Fruit fly (Drosophila melanogaster) whole organism, embryonic: ENCODE measurements around the gene Eno.

Experiments used
- Blimp-1 ChIP-seq: fragments of 200-800 bp; sonication (Bioruptor generic); optimal IDR thresholded peaks from 3 replicates; lab custom pipeline; 2018; ENCODE audit warnings: missing biosample characterization, missing genetic modification characterization, mild to moderate bottlenecking, moderate library complexity, missing genetic modification reagents
- CG12744 ChIP-seq: fragments of 200-800 bp; sonication (Bioruptor generic); optimal IDR thresholded peaks from 2 replicates; lab custom pipeline; 2016; ENCODE audit warnings: missing biosample characterization, missing genetic modification characterization
- CG13775 ChIP-seq: fragments of 200-800 bp; sonication (Bioruptor generic); optimal IDR thresholded peaks from 3 replicates; lab custom pipeline; 2017; ENCODE audit warnings: missing biosample characterization, mild to moderate bottlenecking, missing genetic modification characterization
- CG17328 ChIP-seq: fragments of 200-800 bp; sonication (Bioruptor generic); IDR thresholded peaks from 2 replicates; pipeline ENCODE4 v1.3.6; 2022; ENCODE audit warnings: missing biosample characterization, missing genetic modification characterization
- CG18011 ChIP-seq: fragments of 200-800 bp; sonication (Bioruptor generic); optimal IDR thresholded peaks from 2 replicates; lab custom pipeline; 2017; ENCODE audit warnings: missing biosample characterization, missing genetic modification characterization, mild to moderate bottlenecking, moderate library complexity, missing genotype
- CG30431 ChIP-seq: fragments of 200-800 bp; sonication (Bioruptor generic); optimal IDR thresholded peaks from 2 replicates; lab custom pipeline; 2017; ENCODE audit warnings: missing biosample characterization, missing genetic modification characterization
- CG34376 ChIP-seq: fragments of 200-800 bp; sonication (Bioruptor generic); optimal IDR thresholded peaks from 2 replicates; lab custom pipeline; 2018; ENCODE audit warnings: missing biosample characterization, mild to moderate bottlenecking, missing genetic modification characterization
- CG7372 ChIP-seq: fragments of 200-800 bp; sonication (Bioruptor generic); IDR thresholded peaks from 2 replicates; pipeline ENCODE4 v1.3.6; 2022; ENCODE audit warnings: missing biosample characterization, missing genetic modification characterization
- CG9817 ChIP-seq: fragments of 200-800 bp; sonication (Bioruptor generic); optimal IDR thresholded peaks from 2 replicates; lab custom pipeline; 2018; ENCODE audit warnings: missing biosample characterization, mild to moderate bottlenecking, missing genetic modification characterization, moderate library complexity
- Nf-YC ChIP-seq: fragments of 200-800 bp; optimal IDR thresholded peaks from 3 replicates; lab custom pipeline; 2019; ENCODE audit warnings: missing biosample characterization, mild to moderate bottlenecking, missing genetic modification characterization, moderate library complexity
- Pdp1 ChIP-seq, 2 experiments: fragments of 200-800 bp; sonication (Bioruptor generic); optimal IDR thresholded peaks; 3 replicates each; lab custom pipeline; 2016; ENCODE audit warnings: missing biosample characterization in 2 of 2, missing genetic modification characterization in 2 of 2, mild to moderate bottlenecking in 1 of 2, moderate library complexity in 1 of 2
- Vsx1 ChIP-seq: fragments of 200-800 bp; sonication (Bioruptor generic); optimal IDR thresholded peaks from 2 replicates; lab custom pipeline; 2017; ENCODE audit warnings: missing biosample characterization, mild to moderate bottlenecking, missing genetic modification characterization, missing genetic modification reagents
- ash1 ChIP-seq: fragments of 200-800 bp; sonication (Bioruptor generic); optimal IDR thresholded peaks from 2 replicates; lab custom pipeline; 2018; ENCODE audit warnings: missing biosample characterization, mild to moderate bottlenecking, missing genetic modification characterization
- chinmo ChIP-seq: fragments of 200-800 bp; sonication (Bioruptor generic); IDR thresholded peaks from 4 replicates; pipeline ENCODE4 v1.3.6; 2022; ENCODE audit warnings: missing biosample characterization, missing genetic modification characterization; ENCODE audit not compliant: partially characterized antibody
- crol ChIP-seq: fragments of 200-800 bp; sonication (Bioruptor generic); IDR thresholded peaks from 2 replicates; pipeline ENCODE4 v1.3.6; 2022; ENCODE audit warnings: missing biosample characterization, missing genetic modification characterization
- dpn ChIP-seq, 2 experiments: fragments of 200-800 bp; sonication (Bioruptor generic); optimal IDR thresholded peaks; 3 replicates each; lab custom pipeline; 2016; ENCODE audit warnings: missing biosample characterization in 2 of 2, missing genetic modification characterization in 2 of 2
- ftz-f1 ChIP-seq: fragments of 200-800 bp; sonication (Bioruptor generic); optimal IDR thresholded peaks from 2 replicates; lab custom pipeline; 2016; ENCODE audit warnings: missing biosample characterization, missing genetic modification characterization
- hb ChIP-seq: fragments of 200-800 bp; sonication (Bioruptor generic); IDR thresholded peaks from 3 replicates; pipeline ENCODE4 v1.3.6; 2022; ENCODE audit warnings: missing biosample characterization, missing genetic modification characterization; ENCODE audit not compliant: partially characterized antibody
- ken ChIP-seq: fragments of 200-800 bp; sonication (Bioruptor generic); IDR thresholded peaks from 3 replicates; pipeline ENCODE4 v1.3.6; 2022; ENCODE audit warnings: missing biosample characterization, missing genetic modification characterization
- scrt ChIP-seq: fragments of 200-800 bp; sonication (Bioruptor generic); optimal IDR thresholded peaks from 2 replicates; lab custom pipeline; 2018; ENCODE audit warnings: missing biosample characterization, mild to moderate bottlenecking, missing genetic modification characterization, moderate library complexity
- sens-2 ChIP-seq: fragments of 200-800 bp; sonication (Bioruptor generic); IDR thresholded peaks from 2 replicates; pipeline ENCODE4 v1.3.6; 2022; ENCODE audit warnings: missing biosample characterization, missing genetic modification characterization
- sob ChIP-seq: fragments of 200-800 bp; sonication (Bioruptor generic); IDR thresholded peaks from 2 replicates; pipeline ENCODE4 v1.3.6; 2022; ENCODE audit warnings: missing biosample characterization, missing genetic modification characterization

Eno gene

dm6 chr2L:1692857-1693256 lies 36.6 kb downstream of the Eno start (continued):
- TF ChIP-seq dpn (GFP tag; optimal IDR thresholded peaks at IDR 0.05; lab: Kevin White, UChicago) = no peak
- no peak for TF ChIP-seq ken (GFP tag; lab: Robert Waterston, UW)
- peak; percentile 71 for TF ChIP-seq Nf-YC (tag; lab: Kevin White, UChicago)
- peak; percentile 60; the same call in 1 of the 2 replicates for TF ChIP-seq crol (GFP tag; lab: Robert Waterston, UW)
- TF ChIP-seq CG30431 (GFP tag; lab: Kevin White, UChicago) = no peak
- no peak for TF ChIP-seq CG13775 (GFP tag; lab: Kevin White, UChicago)
- TF ChIP-seq sob (GFP tag; lab: Robert Waterston, UW) = 0 out of 2 replicates have a peak, but pooled peaks have one; percentile 18
- no peak for TF ChIP-seq ash1
- TF ChIP-seq chinmo (GFP tag; lab: Robert Waterston, UW) = peak; percentile 99
- no peak for TF ChIP-seq hb
- no peak for TF ChIP-seq CG18011
- TF ChIP-seq CG12744 (GFP tag; lab: Kevin White, UChicago) = no peak
- peak in 1 of 2 experiments; percentile 97 for TF ChIP-seq Pdp1 (GFP tag; optimal IDR thresholded peaks at IDR 0.05; lab: Kevin White, UChicago)
- peak; percentile 5 for TF ChIP-seq CG34376 (GFP tag; lab: Kevin White, UChicago)
- no peak for TF ChIP-seq scrt (GFP tag; lab: Kevin White, UChicago)
- peak; percentile 71 for TF ChIP-seq CG7372 (GFP tag; lab: Robert Waterston, UW)
- TF ChIP-seq Blimp-1 (GFP tag; lab: Kevin White, UChicago) = peak; percentile 33
- no peak for TF ChIP-seq CG9817 (tag; lab: Kevin White, UChicago)
- peak; percentile 10 for TF ChIP-seq Vsx1 (GFP tag; lab: Kevin White, UChicago)
- TF ChIP-seq ftz-f1 (GFP tag; lab: Kevin White, UChicago) = peak; percentile 31
- peak; percentile 69; the same call in 1 of the 2 replicates for TF ChIP-seq sens-2
- no peak for TF ChIP-seq CG17328 (GFP tag; lab: Robert Waterston, UW)
